Fruit fly (Drosophila melanogaster): ENCODE measurements around the gene mtd.
A peak's percentile ranks its signal among the peaks of the same experiment; 100 is the strongest.

mtd gene

DNA sequence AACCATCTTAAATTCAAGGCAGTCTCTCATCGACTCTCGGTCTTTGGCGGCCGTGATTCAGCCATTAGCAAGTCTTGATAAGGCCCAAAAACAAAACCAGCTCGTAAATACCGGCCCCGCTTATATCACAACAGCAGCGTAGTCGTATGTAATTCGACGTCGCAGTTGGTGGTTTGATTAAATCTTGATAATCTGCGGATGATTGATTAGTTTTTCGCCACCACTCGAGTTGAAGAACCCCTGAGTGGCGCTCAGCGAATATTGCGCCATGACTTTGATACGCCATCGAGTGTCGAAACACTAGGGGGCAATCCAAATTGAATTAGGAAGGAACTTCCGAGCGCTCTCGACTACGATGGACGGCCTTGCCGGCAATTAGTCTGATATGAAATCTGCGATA, 71.6 kb downstream of the mtd start (continued):
- TF ChIP-seq D19B (GFP tag; optimal IDR thresholded peaks at IDR 0.05) (no peak), nmo (GFP tag; optimal IDR thresholded peaks at IDR 0.05) (no peak), Hey (tag; optimal IDR thresholded peaks at IDR 0.05) (peak; percentile 27), ase (GFP tag; IDR thresholded peaks at IDR 0.05) (no peak), lilli (GFP tag; optimal IDR thresholded peaks at IDR 0.05) (no peak), Trl (optimal IDR thresholded peaks at IDR 0.05) (no peak), Trl (GFP tag; optimal IDR thresholded peaks at IDR 0.05) (no peak), ATbp (GFP tag; optimal IDR thresholded peaks at IDR 0.05) (no peak), yki (optimal IDR thresholded peaks at IDR 0.05) (no peak), CG18599 (GFP tag; optimal IDR thresholded peaks at IDR 0.05) (peak; percentile 11), HmgZ (tag; optimal IDR thresholded peaks at IDR 0.05) (no peak), gro (GFP tag; optimal IDR thresholded peaks at IDR 0.05) (peak; percentile 82), sug (tag; optimal IDR thresholded peaks at IDR 0.05) (peak; percentile 99), MBD-R2 (GFP tag; IDR thresholded peaks at IDR 0.05) (no peak), CG17912 (GFP tag; optimal IDR thresholded peaks at IDR 0.05) (no peak), cwo (GFP tag; optimal IDR thresholded peaks at IDR 0.05) (peak; percentile 17), Atf6 (GFP tag; IDR thresholded peaks at IDR 0.05) (no peak), CG4707 (GFP tag; optimal IDR thresholded peaks at IDR 0.05) (no peak)

DNA sequence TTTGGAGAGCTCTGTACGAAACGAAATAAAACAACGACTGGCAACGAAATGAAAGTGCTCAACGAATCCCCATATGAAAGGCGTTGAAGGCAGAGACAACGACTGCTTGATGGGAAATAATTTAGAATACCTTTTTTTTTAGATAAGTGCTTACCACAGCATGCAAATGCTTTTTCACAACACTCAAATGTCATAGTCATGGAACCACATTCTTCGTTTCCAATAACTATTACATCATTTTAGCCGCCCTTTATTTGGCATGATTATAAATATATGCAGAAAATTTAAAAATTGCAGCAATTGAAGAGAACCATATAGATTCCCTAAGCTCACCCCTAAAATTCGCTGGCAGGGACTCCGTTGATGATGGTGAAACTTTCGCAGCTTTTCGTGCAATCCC, 72.5 kb downstream of the mtd start, which contains the start of gene CG31538:
TSS of gene CG31538 (minus strand) at position 101 of the 400 bp plus-strand sequence.
- TF ChIP-seq Hsf (GFP tag; optimal IDR thresholded peaks at IDR 0.05) = no peak

dm6 chr3R:5270806-5271205, 79.4 kb downstream of the mtd start:
- TF ChIP-seq Chrac-16 (GFP tag; optimal IDR thresholded peaks at IDR 0.05) (no peak), Trl (optimal IDR thresholded peaks at IDR 0.05) (no peak), Trl (GFP tag; optimal IDR thresholded peaks at IDR 0.05) (peak; percentile 16), CG8478 (optimal IDR thresholded peaks at IDR 0.05) (no peak), exex (tag; optimal IDR thresholded peaks at IDR 0.05) (no peak), sens (GFP tag) (peak; percentile 61), CG12071 (GFP tag; optimal IDR thresholded peaks at IDR 0.05) (no peak), CG8089 (GFP tag; optimal IDR thresholded peaks at IDR 0.05) (no peak), Sox100B (GFP tag; optimal IDR thresholded peaks at IDR 0.05) (peak; percentile 12), CG3847 (GFP tag; IDR thresholded peaks at IDR 0.05) (no peak), Adf1 (GFP tag; IDR thresholded peaks at IDR 0.05) (no peak), CG6854 (GFP tag; optimal IDR thresholded peaks at IDR 0.05) (no peak), CG14710 (tag; optimal IDR thresholded peaks at IDR 0.05) (no peak), so (GFP tag; IDR thresholded peaks at IDR 0.05) (no peak), Side (GFP tag; optimal IDR thresholded peaks at IDR 0.05) (peak; percentile 17), CG31224 (GFP tag; IDR thresholded peaks at IDR 0.05) (no peak), CG3065 (GFP tag; optimal IDR thresholded peaks at IDR 0.05) (no peak), dpn (GFP tag; optimal IDR thresholded peaks at IDR 0.05) (peak; percentile 17 to 30), Rx (GFP tag; IDR thresholded peaks at IDR 0.05) (no peak), CG9727 (GFP tag; optimal IDR thresholded peaks at IDR 0.05) (no peak), CG10209 (GFP tag; optimal IDR thresholded peaks at IDR 0.05) (no peak), br (optimal IDR thresholded peaks at IDR 0.05) (no peak), CG15696 (tag; optimal IDR thresholded peaks at IDR 0.05) (no peak), sob (GFP tag; IDR thresholded peaks at IDR 0.05) (0 out of 2 replicates have a peak, but pooled peaks have one; percentile 19), Hr51 (GFP tag; optimal IDR thresholded peaks at IDR 0.05) (no peak), pan (optimal IDR thresholded peaks at IDR 0.05) (no peak), pan (GFP tag; optimal IDR thresholded peaks at IDR 0.05 in 1 of 2, IDR thresholded peaks at IDR 0.05 in 1 of 2) (no peak), eyg (GFP tag; optimal IDR thresholded peaks at IDR 0.05) (no peak), disco-r (GFP tag; optimal IDR thresholded peaks at IDR 0.05) (no peak), CG32767 (GFP tag; IDR thresholded peaks at IDR 0.05) (no peak; the same call in 1 of the 2 replicates), amos (GFP tag; IDR thresholded peaks at IDR 0.05; ENCODE audit: partially characterized antibody) (no peak), sqz (GFP tag; optimal IDR thresholded peaks at IDR 0.05) (no peak), chn (GFP tag; optimal IDR thresholded peaks at IDR 0.05) (no peak), HmgZ (tag; optimal IDR thresholded peaks at IDR 0.05) (peak; percentile 24), CG2712 (tag; optimal IDR thresholded peaks at IDR 0.05) (no peak)

Data from whole organism, embryonic.